Fruit fly (Drosophila melanogaster) whole organism, embryonic: Measurements from ENCODE around the gene bab1.

ENCODE experiments used
- Atf-2 ChIP-seq: fragments of 200-800 bp; sonication (Bioruptor generic); optimal IDR thresholded peaks from 2 replicates; lab custom pipeline; 2016; ENCODE audit warnings: missing biosample characterization, missing genetic modification characterization
- CG10209 ChIP-seq: fragments of 200-800 bp; sonication (Bioruptor generic); optimal IDR thresholded peaks from 3 replicates; lab custom pipeline; 2017; ENCODE audit warnings: missing biosample characterization, mild to moderate bottlenecking, missing genetic modification characterization, missing genetic modification reagents
- CG11456 ChIP-seq: fragments of 200-800 bp; sonication (Bioruptor generic); IDR thresholded peaks from 3 replicates; pipeline ENCODE4 v1.3.6; 2022; ENCODE audit warnings: missing biosample characterization, missing genetic modification characterization
- CG14441 ChIP-seq: fragments of 200-800 bp; sonication (Bioruptor generic); IDR thresholded peaks from 2 replicates; pipeline ENCODE4 v1.3.6; 2022; ENCODE audit warnings: missing biosample characterization, missing genetic modification characterization
- CG1602 ChIP-seq: fragments of 200-800 bp; sonication (Bioruptor generic); optimal IDR thresholded peaks from 3 replicates; lab custom pipeline; 2016; ENCODE audit warnings: missing biosample characterization, missing genetic modification characterization
- CG17829 ChIP-seq: fragments of 200-800 bp; optimal IDR thresholded peaks from 2 replicates; lab custom pipeline; 2019; ENCODE audit warnings: missing biosample characterization, mild to moderate bottlenecking, missing genetic modification characterization, moderate library complexity
- CG1792 ChIP-seq: fragments of 200-800 bp; sonication (Bioruptor generic); optimal IDR thresholded peaks from 2 replicates; lab custom pipeline; 2016; ENCODE audit warnings: missing biosample characterization, missing genetic modification characterization
- CG18599 ChIP-seq: fragments of 200-800 bp; sonication (Bioruptor generic); optimal IDR thresholded peaks from 3 replicates; lab custom pipeline; 2017; ENCODE audit warnings: missing biosample characterization, missing genetic modification characterization, mild to moderate bottlenecking, moderate library complexity, missing genetic modification reagents
- CG2120 ChIP-seq: fragments of 200-800 bp; sonication (Bioruptor generic); optimal IDR thresholded peaks from 3 replicates; lab custom pipeline; 2016; ENCODE audit warnings: missing biosample characterization, missing genetic modification characterization
- CG31388 ChIP-seq: fragments of 200-800 bp; sonication (Bioruptor generic); optimal IDR thresholded peaks from 2 replicates; lab custom pipeline; 2016; ENCODE audit warnings: missing biosample characterization, missing genetic modification characterization
- CG33213 ChIP-seq: fragments of 200-800 bp; sonication (Bioruptor generic); optimal IDR thresholded peaks from 3 replicates; lab custom pipeline; 2016; ENCODE audit warnings: missing biosample characterization, missing genetic modification characterization
- CG5953 ChIP-seq: fragments of 200-800 bp; sonication (Bioruptor generic); IDR thresholded peaks from 2 replicates; pipeline ENCODE4 v1.3.6; 2022; ENCODE audit warnings: missing biosample characterization, missing genetic modification characterization
- CrebB ChIP-seq: fragments of 200-800 bp; sonication (Bioruptor generic); optimal IDR thresholded peaks from 3 replicates; lab custom pipeline; 2018; ENCODE audit warnings: missing biosample characterization, mild to moderate bottlenecking, missing genetic modification characterization
- D19A ChIP-seq: fragments of 200-800 bp; optimal IDR thresholded peaks from 3 replicates; lab custom pipeline; 2019; ENCODE audit warnings: missing biosample characterization, mild to moderate bottlenecking, missing genetic modification characterization, moderate library complexity
- Deaf1 ChIP-seq: fragments of 200-800 bp; optimal IDR thresholded peaks from 3 replicates; lab custom pipeline; 2019; ENCODE audit warnings: missing biosample characterization, mild to moderate bottlenecking, missing genetic modification characterization, moderate library complexity
- Dll ChIP-seq: fragments of 200-800 bp; sonication (Bioruptor generic); IDR thresholded peaks from 4 replicates; pipeline ENCODE4 v1.3.6; 2022; ENCODE audit warnings: missing biosample characterization, missing genetic modification characterization; ENCODE audit not compliant: partially characterized antibody
- Dp ChIP-seq: fragments of 200-800 bp; sonication (Bioruptor generic); optimal IDR thresholded peaks from 2 replicates; lab custom pipeline; 2018; ENCODE audit warnings: missing biosample characterization, mild to moderate bottlenecking, missing genetic modification characterization, moderate library complexity
- Fer2 ChIP-seq: fragments of 200-800 bp; sonication (Bioruptor generic); optimal IDR thresholded peaks from 2 replicates; lab custom pipeline; 2018; ENCODE audit warnings: missing biosample characterization, mild to moderate bottlenecking, missing genetic modification characterization, moderate library complexity
- Gsc ChIP-seq: fragments of 200-800 bp; sonication (Bioruptor generic); IDR thresholded peaks from 2 replicates; pipeline ENCODE4 v1.3.6; 2022; ENCODE audit warnings: missing biosample characterization, missing genetic modification characterization
- Hr3 ChIP-seq: fragments of 200-800 bp; sonication (Bioruptor generic); optimal IDR thresholded peaks from 3 replicates; lab custom pipeline; 2016; ENCODE audit warnings: missing biosample characterization, missing genetic modification characterization
- Hsf ChIP-seq: fragments of 200-800 bp; sonication (Bioruptor generic); optimal IDR thresholded peaks from 3 replicates; lab custom pipeline; 2016; ENCODE audit warnings: missing biosample characterization, missing genetic modification characterization
- Lpt ChIP-seq: fragments of >200 bp; optimal IDR thresholded peaks from 2 replicates; lab custom pipeline; 2018; ENCODE audit warnings: missing biosample characterization, missing genetic modification characterization
- MTF-1 ChIP-seq: fragments of 200-800 bp; sonication (Bioruptor generic); optimal IDR thresholded peaks from 2 replicates; lab custom pipeline; 2018; ENCODE audit warnings: missing biosample characterization, mild to moderate bottlenecking, missing genetic modification characterization, borderline replicate concordance
- Mad ChIP-seq: fragments of 200-800 bp; sonication (Bioruptor generic); optimal IDR thresholded peaks from 2 replicates; lab custom pipeline; 2016; ENCODE audit warnings: missing biosample characterization, missing genetic modification characterization
- NC2α ChIP-seq: fragments of 200-800 bp; sonication (Bioruptor generic); optimal IDR thresholded peaks from 2 replicates; lab custom pipeline; 2016; ENCODE audit warnings: missing biosample characterization, missing genetic modification characterization
- Vsx1 ChIP-seq: fragments of 200-800 bp; sonication (Bioruptor generic); optimal IDR thresholded peaks from 2 replicates; lab custom pipeline; 2017; ENCODE audit warnings: missing biosample characterization, mild to moderate bottlenecking, missing genetic modification characterization, missing genetic modification reagents
- al ChIP-seq: fragments of 200-800 bp; sonication (Bioruptor generic); IDR thresholded peaks from 2 replicates; pipeline ENCODE4 v1.3.6; 2022; ENCODE audit warnings: missing biosample characterization, missing genetic modification characterization
- bsh ChIP-seq, 2 experiments: fragments of 200-800 bp; sonication (Bioruptor generic); optimal IDR thresholded peaks; 2 replicates each; lab custom pipeline; 2017 to 2018; ENCODE audit warnings: mild to moderate bottlenecking in 2 of 2, missing biosample characterization in 2 of 2, missing genetic modification characterization in 2 of 2, moderate library complexity in 1 of 2
- chinmo ChIP-seq: fragments of 200-800 bp; sonication (Bioruptor generic); IDR thresholded peaks from 4 replicates; pipeline ENCODE4 v1.3.6; 2022; ENCODE audit warnings: missing biosample characterization, missing genetic modification characterization; ENCODE audit not compliant: partially characterized antibody
- dysf ChIP-seq: fragments of 200-800 bp; sonication (Bioruptor generic); IDR thresholded peaks from 3 replicates; pipeline ENCODE4 v1.3.6; 2022; ENCODE audit warnings: missing biosample characterization, missing genetic modification characterization
- exex ChIP-seq: fragments of 200-800 bp; sonication (Bioruptor generic); optimal IDR thresholded peaks from 4 replicates; lab custom pipeline; 2018; ENCODE audit warnings: missing biosample characterization, mild to moderate bottlenecking, missing genetic modification characterization, moderate library complexity
- fd102C ChIP-seq: fragments of 200-800 bp; sonication (Bioruptor generic); optimal IDR thresholded peaks from 2 replicates; lab custom pipeline; 2018; ENCODE audit warnings: missing biosample characterization, mild to moderate bottlenecking, missing genetic modification characterization, moderate library complexity
- gcm2 ChIP-seq: fragments of 200-800 bp; sonication (Bioruptor generic); optimal IDR thresholded peaks from 2 replicates; lab custom pipeline; 2016; ENCODE audit warnings: missing biosample characterization, missing genetic modification characterization
- grn ChIP-seq: fragments of 200-800 bp; sonication (Bioruptor generic); optimal IDR thresholded peaks from 3 replicates; lab custom pipeline; 2017; ENCODE audit warnings: missing biosample characterization, missing genetic modification characterization
- jumu ChIP-seq: fragments of 200-800 bp; sonication (Bioruptor generic); optimal IDR thresholded peaks from 3 replicates; lab custom pipeline; 2016; ENCODE audit warnings: missing biosample characterization, missing genetic modification characterization
- lmd ChIP-seq: fragments of 200-800 bp; sonication (Bioruptor generic); IDR thresholded peaks from 2 replicates; pipeline ENCODE4 v1.3.6; 2022; ENCODE audit warnings: missing biosample characterization, missing genetic modification characterization
- mirr ChIP-seq: fragments of 200-800 bp; sonication (Bioruptor generic); optimal IDR thresholded peaks from 3 replicates; lab custom pipeline; 2018; ENCODE audit warnings: missing biosample characterization, mild to moderate bottlenecking, missing genetic modification characterization
- phol ChIP-seq: fragments of 200-800 bp; sonication (Bioruptor generic); optimal IDR thresholded peaks from 3 replicates; lab custom pipeline; 2018; ENCODE audit warnings: missing biosample characterization, mild to moderate bottlenecking, missing genetic modification characterization, moderate library complexity
- prd ChIP-seq, 3 experiments: fragments of >200 bp in 2 of 3; fragments of 200-800 bp in 1 of 3; sonication (Bioruptor generic) in 1 of 3; optimal IDR thresholded peaks in 2 of 3; IDR thresholded peaks in 1 of 3; 2 replicates in 2 of 3; 3 replicates in 1 of 3; pipeline versions ENCODE4 v1.3.6 to Lab custom; 2017 to 2022; ENCODE audit warnings: missing biosample characterization in 1 of 3, missing genetic modification characterization in 1 of 3
- schlank ChIP-seq: fragments of 200-800 bp; sonication (Bioruptor generic); optimal IDR thresholded peaks from 2 replicates; lab custom pipeline; 2018; ENCODE audit warnings: missing biosample characterization, mild to moderate bottlenecking, missing genetic modification characterization
- sens ChIP-seq: fragments of 200-800 bp; sonication (Bioruptor generic); peaks from one replicate; lab custom pipeline; 2016; ENCODE audit warnings: missing biosample characterization, missing genetic modification characterization
- slbo ChIP-seq: fragments of 200-800 bp; sonication (Bioruptor generic); IDR thresholded peaks from 2 replicates; pipeline ENCODE4 v1.3.6; 2022; ENCODE audit warnings: missing biosample characterization, missing genetic modification characterization
- ssp ChIP-seq: fragments of 200-800 bp; sonication (Bioruptor generic); IDR thresholded peaks from 2 replicates; pipeline ENCODE4 v1.3.6; 2022; ENCODE audit warnings: missing biosample characterization, missing genetic modification characterization
- tgo ChIP-seq: fragments of 200-800 bp; sonication (Bioruptor generic); IDR thresholded peaks from 3 replicates; pipeline ENCODE4 v1.3.6; 2022; ENCODE audit warnings: missing biosample characterization, missing genetic modification characterization
- unpg ChIP-seq: fragments of 200-800 bp; sonication (Bioruptor generic); optimal IDR thresholded peaks from 3 replicates; lab custom pipeline; 2018; ENCODE audit warnings: missing biosample characterization, mild to moderate bottlenecking, missing genetic modification characterization, moderate library complexity
- z ChIP-seq: fragments of 200-800 bp; sonication (Bioruptor generic); IDR thresholded peaks from 3 replicates; pipeline ENCODE4 v1.3.6; 2022; ENCODE audit warnings: missing biosample characterization, missing genetic modification characterization

bab1 gene

DNA sequence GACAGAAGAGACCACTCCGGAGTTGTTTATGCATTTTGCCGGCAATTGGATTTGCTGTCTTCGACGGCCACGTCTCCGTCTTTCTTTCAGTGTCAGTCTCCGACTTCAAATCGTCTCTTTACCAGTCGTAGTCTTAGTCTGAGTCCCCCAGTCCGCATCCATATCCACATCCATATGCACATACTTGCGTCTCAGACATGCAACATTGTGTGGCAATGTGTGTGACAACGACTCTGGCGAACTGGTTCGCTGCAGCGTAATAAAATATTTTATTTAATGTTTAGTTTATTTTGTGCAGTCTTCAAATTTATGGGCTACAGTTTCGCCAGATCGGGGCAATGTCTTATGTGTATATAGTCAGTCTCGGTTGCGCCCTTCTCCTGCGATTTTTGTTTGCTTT is 20.8 kb upstream of the bab1 start:
- TF ChIP-seq ssp = no peak
- TF ChIP-seq Vsx1 (GFP tag; lab: Kevin White, UChicago) = no peak
- TF ChIP-seq jumu (GFP tag; lab: Kevin White, UChicago) = no peak
- no peak for TF ChIP-seq Hr3 (GFP tag; lab: Kevin White, UChicago)
- TF ChIP-seq CG5953 (GFP tag; lab: Robert Waterston, UW) = no peak
- no peak for TF ChIP-seq Dp (GFP tag; lab: Kevin White, UChicago)

DNA sequence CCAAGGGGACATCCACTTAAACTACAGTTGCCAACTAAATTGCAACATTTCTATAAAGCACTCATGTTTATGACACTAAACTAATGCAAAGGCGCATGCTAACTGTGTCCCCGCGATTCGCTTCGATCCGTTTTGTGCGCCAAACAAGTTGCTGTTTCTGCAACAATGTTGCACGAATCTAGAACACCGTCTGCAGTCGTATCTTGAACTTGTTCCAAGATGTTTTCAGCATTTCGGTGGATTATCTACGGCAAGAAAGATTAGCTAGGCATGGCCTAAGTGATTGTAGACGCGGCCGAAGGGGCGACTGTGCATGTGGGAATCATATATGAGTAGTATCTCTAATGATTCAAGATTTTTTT is 19.3 kb upstream of the bab1 start:
- TF ChIP-seq CG10209 (GFP tag; lab: Kevin White, UChicago) (no peak), z (GFP tag; lab: Robert Waterston, UW) (no peak), CG2120 (GFP tag; lab: Kevin White, UChicago) (no peak), Fer2 (no peak), CG17829 (tag; lab: Kevin White, UChicago) (no peak), Atf-2 (no peak), bsh (GFP tag; optimal IDR thresholded peaks at IDR 0.05; lab: Kevin White, UChicago) (no peak), CG18599 (GFP tag; lab: Kevin White, UChicago) (no peak), Lpt (no peak), CG31388 (GFP tag; lab: Kevin White, UChicago) (no peak), gcm2 (GFP tag; lab: Kevin White, UChicago) (no peak), NC2α (GFP tag; lab: Kevin White, UChicago) (no peak)

DNA sequence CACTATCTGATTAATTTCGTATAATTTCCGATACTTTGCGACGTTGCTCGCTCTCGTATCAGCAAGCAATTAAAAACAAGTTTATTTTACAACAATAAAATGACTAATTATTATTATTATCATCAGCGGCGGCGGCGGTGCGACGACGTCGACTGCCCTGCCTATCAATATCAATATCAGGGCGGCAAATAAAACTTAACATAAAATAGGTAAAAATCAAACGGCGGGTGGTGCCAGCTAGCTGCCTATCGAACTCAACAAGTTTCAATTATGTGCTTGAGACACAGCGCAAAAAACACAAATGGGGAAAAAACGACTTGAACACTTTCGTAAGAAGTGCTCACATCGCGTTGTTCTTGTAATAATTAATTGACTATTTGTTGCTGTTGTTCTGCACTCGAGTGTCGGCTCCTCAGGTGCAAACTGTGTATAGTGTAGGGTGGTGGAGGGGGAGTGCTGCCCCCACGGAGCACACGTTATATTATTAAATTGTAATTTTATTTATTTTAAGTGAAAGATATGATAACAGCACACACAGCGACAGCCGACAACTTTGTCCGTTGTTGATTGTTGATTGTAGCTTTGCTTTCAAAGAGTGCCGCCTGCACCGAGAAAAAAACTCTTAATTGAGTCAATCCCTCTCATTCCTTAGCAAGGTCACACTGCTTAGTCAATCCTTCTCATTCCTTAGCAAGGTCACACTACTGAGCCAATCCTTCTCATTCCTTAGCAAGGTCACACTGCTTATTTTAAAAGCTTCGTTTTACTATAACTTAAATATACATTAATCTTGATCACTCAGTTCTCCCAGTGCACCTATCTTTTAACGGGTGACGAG is 18.7 kb upstream of the bab1 start:
- TF ChIP-seq slbo (GFP tag; lab: Robert Waterston, UW) (no peak), D19A (tag; lab: Kevin White, UChicago) (no peak), Vsx1 (GFP tag; lab: Kevin White, UChicago) (peak; percentile 18), dysf (GFP tag; lab: Robert Waterston, UW) (0 out of 3 replicates have a peak, but pooled peaks have one; percentile 20), Dll (GFP tag; lab: Robert Waterston, UW) (no peak), lmd (GFP tag; lab: Robert Waterston, UW) (0 out of 2 replicates have a peak, but pooled peaks have one; percentile 4), CG1792 (GFP tag; lab: Kevin White, UChicago) (no peak), chinmo (GFP tag; lab: Robert Waterston, UW) (0 out of 4 replicates have a peak, but pooled peaks have one; percentile 44), bsh (GFP tag; optimal IDR thresholded peaks at IDR 0.05; lab: Kevin White, UChicago) (peak in 1 of 2 experiments; percentile 8), unpg (no peak), Gsc (GFP tag; lab: Robert Waterston, UW) (no peak), schlank (no peak), Hsf (no peak), phol (peak; percentile 11), grn (GFP tag; lab: Kevin White, UChicago) (peak; percentile 57), CG14441 (GFP tag; lab: Robert Waterston, UW) (0 out of 2 replicates have a peak, but pooled peaks have one; percentile 4), CG1602 (GFP tag; lab: Kevin White, UChicago) (no peak), Deaf1 (tag; lab: Kevin White, UChicago) (no peak), mirr (peak; percentile 87), CrebB (tag; lab: Kevin White, UChicago) (no peak), MTF-1 (no peak), Mad (no peak), al (0 out of 2 replicates have a peak, but pooled peaks have one; percentile 7), sens (GFP tag; lab: Kevin White, UChicago) (peak; percentile 68), CG11456 (GFP tag; lab: Robert Waterston, UW) (no peak), exex (tag; lab: Kevin White, UChicago) (peak; percentile 99), tgo (GFP tag; lab: Robert Waterston, UW) (0 out of 3 replicates have a peak, but pooled peaks have one; percentile 16), CG33213 (GFP tag; lab: Kevin White, UChicago) (no peak), prd (optimal IDR thresholded peaks at IDR 0.05; lab: Kevin White, UChicago) (no peak), prd (GFP tag; IDR thresholded peaks at IDR 0.05; lab: Robert Waterston, UW) (no peak), fd102C (GFP tag; lab: Kevin White, UChicago) (no peak)
